Worm (Caenorhabditis elegans): ENCODE results near the gene F44A6.4.

F44A6.4 gene

DNA sequence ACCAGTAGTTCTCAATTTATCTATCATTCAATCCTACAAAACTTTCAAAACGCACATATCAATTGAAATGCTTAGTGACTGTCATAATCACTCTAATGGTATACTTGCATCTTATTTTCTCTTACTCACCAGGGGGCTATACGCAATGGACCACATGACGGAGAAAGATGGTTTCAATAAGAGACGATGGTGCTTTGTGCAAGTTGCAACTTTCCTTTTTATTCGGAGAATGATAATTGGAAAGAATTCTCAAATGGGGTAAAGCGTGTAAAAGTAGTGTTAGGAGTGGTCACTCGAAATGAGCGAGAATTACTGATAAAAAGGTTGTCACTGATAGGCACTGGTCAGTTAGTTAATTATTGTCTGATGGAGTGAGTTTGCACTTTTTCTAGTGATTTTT is 6.8 kb downstream of the F44A6.4 start:
- TF ChIP-seq dmd-9 (GFP tag; IDR thresholded peaks at IDR 0.05) (no peak), aha-1 (tag) (peak; percentile 86), mxl-3 (GFP tag; optimal IDR thresholded peaks at IDR 0.05) (no peak), ceh-62 (tag; optimal IDR thresholded peaks at IDR 0.05) (no peak), unc-62 (GFP tag; optimal IDR thresholded peaks at IDR 0.05 in 1 of 2) (peak in 1 of 2 experiments; percentile 20), unc-62 (tag; optimal IDR thresholded peaks at IDR 0.05) (no peak), nhr-41 (GFP tag; IDR thresholded peaks at IDR 0.05) (no peak), Y48G9A.11 (GFP tag; IDR thresholded peaks at IDR 0.05) (no peak)

- TF ChIP-seq ctbp-1 (GFP tag; IDR thresholded peaks at IDR 0.05): no peak
- TF ChIP-seq unc-62 (GFP tag; optimal IDR thresholded peaks at IDR 0.05 in 1 of 2): peak in 1 of 2 experiments; percentile 69
- no peak for TF ChIP-seq unc-62 (tag; optimal IDR thresholded peaks at IDR 0.05)
- TF ChIP-seq tag-97 (GFP tag; IDR thresholded peaks at IDR 0.05): 0 out of 2 replicates have a peak, but pooled peaks have one; percentile 7
- no peak for TF ChIP-seq attf-4 (tag; optimal IDR thresholded peaks at IDR 0.05)
- no peak for TF ChIP-seq saeg-2 (GFP tag; IDR thresholded peaks at IDR 0.05)
- no peak for TF ChIP-seq lim-7 (GFP tag; IDR thresholded peaks at IDR 0.05)
- no peak for TF ChIP-seq fkh-10 (GFP tag; optimal IDR thresholded peaks at IDR 0.05)
Observed at ce11 chrX:10206008-10206407, 9.3 kb downstream of the F44A6.4 start.

DNA sequence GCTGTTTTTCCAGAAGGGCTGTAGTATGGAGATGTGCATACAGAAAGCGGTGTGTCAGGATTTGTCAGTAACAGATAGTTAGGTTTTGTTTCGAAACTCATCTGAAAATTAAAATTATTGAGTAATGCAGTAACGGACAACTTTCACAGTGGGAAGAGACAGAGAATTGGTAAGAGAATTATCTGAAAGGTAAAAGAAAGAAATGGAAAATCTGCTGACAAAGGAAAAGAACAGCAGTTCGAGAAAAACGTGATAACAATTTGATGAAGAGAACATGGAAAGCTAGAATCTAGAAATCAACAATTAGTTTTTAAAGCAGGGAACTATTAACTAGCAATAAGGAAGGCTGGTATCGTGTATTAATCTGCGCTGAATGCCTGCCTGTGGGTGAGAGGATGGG is 10.0 kb downstream of the F44A6.4 start, which contains the start of gene sex-1:
sex-1 (minus strand) TSS at position 101 of the 400 bp plus-strand sequence.
- TF ChIP-seq hmg-1.1 (GFP tag; IDR thresholded peaks at IDR 0.05) (no peak), mdt-29 (GFP tag; IDR thresholded peaks at IDR 0.05) (no peak), madf-9 (GFP tag; conservative IDR thresholded peaks at IDR 0.05) (no peak), nhr-25 (tag; optimal IDR thresholded peaks at IDR 0.05; ENCODE audit: borderline replicate concordance, insufficient read depth) (no peak), nhr-41 (GFP tag; IDR thresholded peaks at IDR 0.05) (no peak), hlh-30 (tag; optimal IDR thresholded peaks at IDR 0.05; ENCODE audit: insufficient read depth) (no peak), daf-8 (GFP tag; IDR thresholded peaks at IDR 0.05) (no peak), nhr-42 (GFP tag; IDR thresholded peaks at IDR 0.05) (no peak), duxl-1 (tag; optimal IDR thresholded peaks at IDR 0.05; ENCODE audit: poor library complexity) (no peak), saeg-2 (GFP tag; IDR thresholded peaks at IDR 0.05) (no peak), pha-4 (GFP tag; IDR thresholded peaks at IDR 0.05) (no peak), pha-4 (tag; optimal IDR thresholded peaks at IDR 0.05) (no peak), F10B5.3 (tag; optimal IDR thresholded peaks at IDR 0.05) (no peak), lin-39 (tag; optimal IDR thresholded peaks at IDR 0.05) (no peak), nhr-48 (tag; optimal IDR thresholded peaks at IDR 0.05) (no peak), fkh-10 (GFP tag; optimal IDR thresholded peaks at IDR 0.05) (no peak), lin-15B (tag; optimal IDR thresholded peaks at IDR 0.05) (no peak), F49E8.2 (tag; optimal IDR thresholded peaks at IDR 0.05; ENCODE audit: borderline replicate concordance) (no peak), aly-2 (tag; optimal IDR thresholded peaks at IDR 0.05) (no peak), madf-5 (GFP tag; IDR thresholded peaks at IDR 0.05) (no peak)

DNA sequence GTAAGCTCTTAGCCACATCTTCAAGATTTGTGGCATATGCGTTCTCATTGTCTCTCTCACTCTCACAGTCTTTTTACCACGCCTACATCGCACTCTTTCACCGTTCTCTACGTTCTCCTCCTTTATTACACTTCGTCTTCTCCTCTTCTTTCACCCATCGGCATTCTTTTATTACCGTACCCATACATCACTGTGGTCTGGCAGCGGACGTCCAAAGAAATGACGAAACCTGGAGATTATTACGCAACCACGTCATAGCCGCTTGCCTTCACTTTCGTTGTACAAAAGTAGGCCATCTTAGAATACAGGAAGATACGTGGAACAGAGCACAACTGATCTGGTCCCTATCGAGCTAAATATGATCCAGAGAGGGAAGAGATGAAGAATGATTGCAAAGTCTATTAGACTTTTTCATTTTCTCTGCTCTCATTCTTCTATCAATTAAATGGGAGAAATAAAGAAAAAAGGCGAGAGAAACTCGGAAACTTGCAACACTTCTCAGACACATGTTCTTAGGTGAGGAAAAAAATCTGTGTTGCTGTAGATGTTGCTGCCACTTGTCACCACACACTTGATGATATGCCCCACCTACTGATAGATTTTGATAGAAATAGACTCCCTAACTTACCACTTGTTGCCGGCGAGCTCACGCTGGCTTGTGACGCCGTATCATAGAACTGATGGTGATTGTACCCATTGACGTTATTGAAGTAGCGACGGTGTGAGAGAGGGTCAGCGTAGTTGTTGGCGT is 10.8 kb downstream of the F44A6.4 start:
- TF ChIP-seq aly-2 (tag; optimal IDR thresholded peaks at IDR 0.05) (no peak), hmg-1.1 (GFP tag; IDR thresholded peaks at IDR 0.05) (0 out of 2 replicates have a peak, but pooled peaks have one; percentile 13), hlh-30 (tag; optimal IDR thresholded peaks at IDR 0.05; ENCODE audit: insufficient read depth) (no peak), ceh-62 (tag; optimal IDR thresholded peaks at IDR 0.05) (no peak), vab-7 (GFP tag; IDR thresholded peaks at IDR 0.05) (no peak), F10B5.3 (tag; optimal IDR thresholded peaks at IDR 0.05) (no peak), nhr-41 (GFP tag; IDR thresholded peaks at IDR 0.05) (no peak), ctbp-1 (GFP tag; IDR thresholded peaks at IDR 0.05) (no peak)
